Fruit fly (Drosophila melanogaster) whole organism, pupa: Measurements from ENCODE around the gene Act5C.

Source experiments
- CG10348 ChIP-seq: fragments of 200-800 bp; sonication (Bioruptor generic); IDR thresholded peaks from 2 replicates; pipeline ENCODE4 v1.3.6; 2022; ENCODE audit warnings: missing biosample characterization, missing genetic modification characterization
- CG12605 ChIP-seq: fragments of 200-800 bp; sonication (Bioruptor generic); IDR thresholded peaks from 2 replicates; pipeline ENCODE4 v1.3.6; 2022; ENCODE audit warnings: missing biosample characterization, missing genetic modification characterization
- CG13204 ChIP-seq: fragments of 200-800 bp; sonication (Bioruptor generic); optimal IDR thresholded peaks from 2 replicates; lab custom pipeline; 2018; ENCODE audit warnings: missing biosample characterization, mild to moderate bottlenecking, missing genetic modification characterization, moderate library complexity
- CG14655 ChIP-seq: fragments of 200-800 bp; sonication (Bioruptor generic); optimal IDR thresholded peaks from 3 replicates; lab custom pipeline; 2017; ENCODE audit warnings: mild to moderate bottlenecking, missing biosample characterization, missing genetic modification reagents, missing genetic modification characterization
- CG15710 ChIP-seq: fragments of 200-800 bp; sonication (Bioruptor generic); optimal IDR thresholded peaks from 2 replicates; lab custom pipeline; 2018; ENCODE audit warnings: missing biosample characterization, mild to moderate bottlenecking, missing genetic modification characterization, moderate library complexity
- CG17806 ChIP-seq: fragments of 200-800 bp; sonication (Bioruptor generic); optimal IDR thresholded peaks from 2 replicates; lab custom pipeline; 2018; ENCODE audit warnings: missing biosample characterization, mild to moderate bottlenecking, missing genetic modification characterization, moderate library complexity
- CG32121 ChIP-seq: fragments of 200-800 bp; sonication (Bioruptor generic); IDR thresholded peaks from 2 replicates; pipeline ENCODE4 v1.3.6; 2022; ENCODE audit warnings: missing biosample characterization, missing genetic modification characterization
- CG34367 ChIP-seq: fragments of 200-800 bp; sonication (Bioruptor generic); optimal IDR thresholded peaks from 2 replicates; lab custom pipeline; 2018; ENCODE audit warnings: missing biosample characterization, mild to moderate bottlenecking, missing genetic modification characterization
- CG4496 ChIP-seq: fragments of 200-800 bp; sonication (Bioruptor generic); IDR thresholded peaks from 3 replicates; pipeline ENCODE4 v1.3.6; 2022; ENCODE audit warnings: missing biosample characterization, missing genetic modification characterization
- CG8159 ChIP-seq: fragments of 200-800 bp; sonication (Bioruptor generic); optimal IDR thresholded peaks from 3 replicates; lab custom pipeline; 2018; ENCODE audit warnings: missing biosample characterization, mild to moderate bottlenecking, missing genetic modification characterization, moderate library complexity
- CG8301 ChIP-seq: fragments of 200-800 bp; sonication (Bioruptor generic); optimal IDR thresholded peaks from 2 replicates; lab custom pipeline; 2018; ENCODE audit warnings: missing biosample characterization, mild to moderate bottlenecking, missing genetic modification characterization
- CG9948 ChIP-seq: fragments of 200-800 bp; sonication (Bioruptor generic); optimal IDR thresholded peaks from 2 replicates; lab custom pipeline; 2018; ENCODE audit warnings: missing biosample characterization, mild to moderate bottlenecking, missing genetic modification characterization, moderate library complexity
- D1 ChIP-seq: fragments of 200-800 bp; sonication (Bioruptor generic); optimal IDR thresholded peaks from 2 replicates; lab custom pipeline; 2018; ENCODE audit warnings: missing biosample characterization, mild to moderate bottlenecking, missing genetic modification characterization, moderate library complexity
- EcR ChIP-seq: fragments of 200-800 bp; sonication (Bioruptor generic); optimal IDR thresholded peaks from 3 replicates; lab custom pipeline; 2019; ENCODE audit warnings: missing biosample characterization, missing genetic modification characterization, mild to moderate bottlenecking, moderate library complexity, missing genetic modification reagents
- Ets98B ChIP-seq: fragments of 200-800 bp; sonication (Bioruptor generic); IDR thresholded peaks from 2 replicates; pipeline ENCODE4 v1.3.6; 2022; ENCODE audit warnings: missing biosample characterization, missing genetic modification characterization
- Pif1A ChIP-seq: fragments of 200-800 bp; sonication (Bioruptor generic); optimal IDR thresholded peaks from 3 replicates; lab custom pipeline; 2016; ENCODE audit warnings: missing biosample characterization, missing genetic modification characterization
- Pif1B ChIP-seq: fragments of 200-800 bp; sonication (Bioruptor generic); optimal IDR thresholded peaks from 3 replicates; lab custom pipeline; 2016; ENCODE audit warnings: missing biosample characterization, missing genetic modification characterization
- Snoo ChIP-seq: fragments of 200-800 bp; sonication (Bioruptor generic); optimal IDR thresholded peaks from 3 replicates; lab custom pipeline; 2017; ENCODE audit warnings: missing biosample characterization, mild to moderate bottlenecking, missing genetic modification characterization, inconsistent platforms
- fd96Ca ChIP-seq: fragments of 200-800 bp; sonication (Bioruptor generic); IDR thresholded peaks from 3 replicates; pipeline ENCODE4 v1.3.6; 2022; ENCODE audit warnings: missing biosample characterization, missing genetic modification characterization
- gl ChIP-seq: fragments of 200-800 bp; sonication (Bioruptor generic); optimal IDR thresholded peaks from 2 replicates; lab custom pipeline; 2018; ENCODE audit warnings: missing biosample characterization, mild to moderate bottlenecking, missing genetic modification characterization
- rn ChIP-seq: fragments of 200-800 bp; sonication (Bioruptor generic); IDR thresholded peaks from 2 replicates; pipeline ENCODE4 v1.3.6; 2022; ENCODE audit warnings: missing biosample characterization, missing genetic modification characterization

The Act5C gene

dm6 chrX:5900146-5901093 is at the start of gene Act5C:
Gene Act5C (plus strand): TSS chrX:5900861.
- TF ChIP-seq CG10348 (GFP tag; lab: Robert Waterston, UW) (peak; percentile 67), CG4496 (GFP tag; lab: Robert Waterston, UW) (peak; percentile 98), CG15710 (tag; lab: Kevin White, UChicago) (peak; percentile 98), Ets98B (peak; percentile 97), Snoo (peak; percentile 98), gl (tag; lab: Kevin White, UChicago) (peak; percentile 97), Pif1A (GFP tag; lab: Kevin White, UChicago) (peak; percentile 97), CG34367 (tag; lab: Kevin White, UChicago) (peak; percentile 99), Pif1B (GFP tag; lab: Kevin White, UChicago) (peak; percentile 97), CG32121 (peak; percentile 95), CG17806 (tag; lab: Kevin White, UChicago) (peak; percentile 98), CG14655 (peak; percentile 96), CG9948 (tag; lab: Kevin White, UChicago) (peak; percentile 97), CG8301 (tag; lab: Kevin White, UChicago) (peak; percentile 96), rn (GFP tag; lab: Robert Waterston, UW) (peak; percentile 95), fd96Ca (GFP tag; lab: Robert Waterston, UW) (peak; percentile 98), CG8159 (tag; lab: Kevin White, UChicago) (peak; percentile 98), D1 (peak; percentile 77), CG12605 (GFP tag; lab: Robert Waterston, UW) (peak; percentile 95), CG13204 (peak; percentile 91), EcR (GFP tag; lab: Kevin White, UChicago) (peak; percentile 50)

- TF ChIP-seq CG14655, result no peak
- TF ChIP-seq fd96Ca (GFP tag; lab: Robert Waterston, UW), result no peak
- TF ChIP-seq CG9948 (tag; lab: Kevin White, UChicago), result no peak
- TF ChIP-seq CG12605 (GFP tag; lab: Robert Waterston, UW), result no peak
- peak; percentile 3 for TF ChIP-seq CG8159 (tag; lab: Kevin White, UChicago)
- no peak for TF ChIP-seq Ets98B
- TF ChIP-seq CG13204, result no peak
- no peak for TF ChIP-seq rn (GFP tag; lab: Robert Waterston, UW)
- no peak for TF ChIP-seq CG32121
These were observed 48.0 kb upstream of the Act5C start for dm6 chrX:5852677-5853076.

- TF ChIP-seq CG17806 (tag; lab: Kevin White, UChicago) (no peak), Pif1B (GFP tag; lab: Kevin White, UChicago) (no peak), CG10348 (GFP tag; lab: Robert Waterston, UW) (no peak), CG32121 (no peak), CG9948 (tag; lab: Kevin White, UChicago) (no peak), CG15710 (tag; lab: Kevin White, UChicago) (no peak), Pif1A (GFP tag; lab: Kevin White, UChicago) (no peak), CG8159 (tag; lab: Kevin White, UChicago) (no peak), Ets98B (no peak), rn (GFP tag; lab: Robert Waterston, UW) (no peak), EcR (GFP tag; lab: Kevin White, UChicago) (no peak), CG13204 (no peak), CG12605 (GFP tag; lab: Robert Waterston, UW) (no peak), D1 (no peak), fd96Ca (GFP tag; lab: Robert Waterston, UW) (no peak), gl (tag; lab: Kevin White, UChicago) (no peak), CG34367 (tag; lab: Kevin White, UChicago) (no peak), CG8301 (tag; lab: Kevin White, UChicago) (no peak)
These were observed 47.2 kb upstream of the Act5C start, which contains the start of gene CG43136 for dm6 chrX:5853461-5853860. Gene CG43136 (plus strand): TSS chrX:5853761.

DNA sequence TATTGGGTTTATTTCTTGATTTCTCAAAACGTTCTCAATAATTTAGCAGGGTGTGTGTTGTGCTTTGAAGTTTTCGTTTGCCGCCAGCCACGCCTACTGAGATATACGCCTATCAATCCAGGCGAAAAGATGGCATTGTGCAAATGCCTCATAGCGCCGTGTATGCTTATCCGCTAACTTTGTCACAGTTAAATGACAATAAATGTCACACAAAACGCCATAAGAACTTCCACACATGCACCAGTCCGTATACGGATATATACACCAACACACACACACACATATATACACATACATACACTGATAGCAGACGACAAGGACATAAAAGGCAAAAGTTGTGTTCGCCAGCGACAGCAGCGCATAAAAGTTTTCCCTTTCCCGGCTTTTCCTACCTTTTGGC is 35.6 kb upstream of the Act5C start, which contains the start of gene CG43137:
Gene CG43137 (minus strand): TSS at position 101 of the 400 bp plus-strand sequence.
- no peak for TF ChIP-seq rn (GFP tag; lab: Robert Waterston, UW)
- TF ChIP-seq Pif1B (GFP tag; lab: Kevin White, UChicago), result no peak
- no peak for TF ChIP-seq CG32121
- TF ChIP-seq CG14655, result no peak
- no peak for TF ChIP-seq Snoo
- TF ChIP-seq CG15710 (tag; lab: Kevin White, UChicago), result no peak
- TF ChIP-seq CG8301 (tag; lab: Kevin White, UChicago), result no peak
- TF ChIP-seq Pif1A (GFP tag; lab: Kevin White, UChicago), result no peak
- TF ChIP-seq CG9948 (tag; lab: Kevin White, UChicago), result no peak
- no peak for TF ChIP-seq CG34367 (tag; lab: Kevin White, UChicago)
- TF ChIP-seq fd96Ca (GFP tag; lab: Robert Waterston, UW), result no peak
- no peak for TF ChIP-seq D1
- TF ChIP-seq CG4496 (GFP tag; lab: Robert Waterston, UW), result no peak
- TF ChIP-seq EcR (GFP tag; lab: Kevin White, UChicago), result no peak
- no peak for TF ChIP-seq Ets98B
- TF ChIP-seq CG8159 (tag; lab: Kevin White, UChicago), result no peak

dm6 chrX:5866095-5866494 is 34.6 kb upstream of the Act5C start:
- TF ChIP-seq rn (GFP tag; lab: Robert Waterston, UW) (no peak), CG4496 (GFP tag; lab: Robert Waterston, UW) (peak; percentile 56; the same call in 1 of the 3 replicates), fd96Ca (GFP tag; lab: Robert Waterston, UW) (peak; percentile 48; the same call in 1 of the 3 replicates), CG12605 (GFP tag; lab: Robert Waterston, UW) (no peak), CG34367 (tag; lab: Kevin White, UChicago) (no peak), CG10348 (GFP tag; lab: Robert Waterston, UW) (no peak), CG8159 (tag; lab: Kevin White, UChicago) (no peak)
